Fruit fly (Drosophila melanogaster) whole organism, embryonic: ENCODE results near the gene Osi20.

Source experiments
- Adf1 ChIP-seq: fragments of 200-800 bp; sonication (Bioruptor generic); IDR thresholded peaks from 2 replicates; pipeline ENCODE4 v1.3.6; 2022; ENCODE audit warnings: missing biosample characterization, missing genetic modification characterization
- Awh ChIP-seq: fragments of 200-800 bp; sonication (Bioruptor generic); IDR thresholded peaks from 2 replicates; pipeline ENCODE4, ENCODE4 v1.3.6; 2022; ENCODE audit warnings: missing biosample characterization, missing genetic modification characterization
- BtbVII ChIP-seq: fragments of 200-800 bp; sonication (Bioruptor generic); optimal IDR thresholded peaks from 3 replicates; lab custom pipeline; 2017; ENCODE audit warnings: missing biosample characterization, mild to moderate bottlenecking, missing genetic modification characterization
- CG12391 ChIP-seq: fragments of 200-800 bp; sonication (Bioruptor generic); optimal IDR thresholded peaks from 3 replicates; lab custom pipeline; 2018; ENCODE audit warnings: missing biosample characterization, mild to moderate bottlenecking, missing genetic modification characterization, moderate library complexity
- CG14050 ChIP-seq: fragments of 200-800 bp; sonication (Bioruptor generic); IDR thresholded peaks from 3 replicates; pipeline ENCODE4 v1.3.6; 2022; ENCODE audit warnings: missing biosample characterization, missing genetic modification characterization
- CG14860 ChIP-seq: fragments of 200-800 bp; sonication (Bioruptor generic); IDR thresholded peaks from 3 replicates; pipeline ENCODE4 v1.3.6; 2022; ENCODE audit warnings: missing biosample characterization, missing genetic modification characterization; ENCODE audit not compliant: partially characterized antibody
- CG15073 ChIP-seq: fragments of 200-800 bp; sonication (Bioruptor generic); optimal IDR thresholded peaks from 2 replicates; lab custom pipeline; 2016; ENCODE audit warnings: missing biosample characterization, missing genetic modification characterization
- CG16779 ChIP-seq: fragments of 200-800 bp; sonication (Bioruptor generic); IDR thresholded peaks from 2 replicates; pipeline ENCODE4 v1.3.6; 2022; ENCODE audit warnings: missing biosample characterization, missing genetic modification characterization
- CG17829 ChIP-seq: fragments of 200-800 bp; optimal IDR thresholded peaks from 2 replicates; lab custom pipeline; 2019; ENCODE audit warnings: missing biosample characterization, mild to moderate bottlenecking, missing genetic modification characterization, moderate library complexity
- CG2120 ChIP-seq: fragments of 200-800 bp; sonication (Bioruptor generic); optimal IDR thresholded peaks from 3 replicates; lab custom pipeline; 2016; ENCODE audit warnings: missing biosample characterization, missing genetic modification characterization
- CG31224 ChIP-seq: fragments of 200-800 bp; sonication (Bioruptor generic); IDR thresholded peaks from 2 replicates; pipeline ENCODE4 v1.3.6; 2022; ENCODE audit warnings: missing biosample characterization, missing genetic modification characterization
- CG32532 ChIP-seq: fragments of 200-800 bp; sonication (Bioruptor generic); IDR thresholded peaks from 2 replicates; pipeline ENCODE4 v1.3.6; 2022; ENCODE audit warnings: missing biosample characterization, missing genetic modification characterization
- CG32767 ChIP-seq: fragments of 200-800 bp; sonication (Bioruptor generic); IDR thresholded peaks from 2 replicates; pipeline ENCODE4 v1.3.6; 2022; ENCODE audit warnings: missing biosample characterization, missing genetic modification characterization
- CG42726 ChIP-seq: fragments of 200-800 bp; sonication (Bioruptor generic); IDR thresholded peaks from 2 replicates; pipeline ENCODE4 v1.3.6; 2022; ENCODE audit warnings: missing biosample characterization, missing genetic modification characterization; ENCODE audit not compliant: partially characterized antibody
- CG4730 ChIP-seq: fragments of 200-800 bp; sonication (Bioruptor generic); IDR thresholded peaks from 2 replicates; pipeline ENCODE4 v1.3.6; 2022; ENCODE audit warnings: missing biosample characterization, missing genetic modification characterization
- CG7271 ChIP-seq: fragments of 200-800 bp; sonication (Bioruptor generic); optimal IDR thresholded peaks from 2 replicates; lab custom pipeline; 2018; ENCODE audit warnings: missing biosample characterization, mild to moderate bottlenecking, missing genetic modification characterization, moderate library complexity
- CG7786 ChIP-seq: fragments of 200-800 bp; sonication (Bioruptor generic); optimal IDR thresholded peaks from 2 replicates; lab custom pipeline; 2016; ENCODE audit warnings: missing biosample characterization, missing genetic modification characterization
- CG7839 ChIP-seq: fragments of 200-800 bp; sonication (Bioruptor generic); optimal IDR thresholded peaks from 3 replicates; lab custom pipeline; 2018; ENCODE audit warnings: missing biosample characterization, mild to moderate bottlenecking, missing genetic modification characterization, moderate library complexity
- CG9437 ChIP-seq: fragments of 200-800 bp; sonication (Bioruptor generic); optimal IDR thresholded peaks from 2 replicates; lab custom pipeline; 2018; ENCODE audit warnings: missing biosample characterization, mild to moderate bottlenecking, missing genetic modification characterization
- Doc2 ChIP-seq: fragments of 200-800 bp; sonication (Bioruptor generic); IDR thresholded peaks from 2 replicates; pipeline ENCODE4 v1.3.6; 2022; ENCODE audit warnings: missing biosample characterization, missing genetic modification characterization
- ERR ChIP-seq: fragments of 200-800 bp; sonication (Bioruptor generic); optimal IDR thresholded peaks from 2 replicates; lab custom pipeline; 2016; ENCODE audit warnings: missing biosample characterization, missing genetic modification characterization
- Gsc ChIP-seq: fragments of 200-800 bp; sonication (Bioruptor generic); IDR thresholded peaks from 2 replicates; pipeline ENCODE4 v1.3.6; 2022; ENCODE audit warnings: missing biosample characterization, missing genetic modification characterization
- HmgD ChIP-seq: fragments of 200-800 bp; sonication (Bioruptor generic); optimal IDR thresholded peaks from 3 replicates; lab custom pipeline; 2016; ENCODE audit warnings: missing biosample characterization, missing genetic modification characterization
- Kr ChIP-seq: fragments of 200-800 bp; sonication (Bioruptor generic); optimal IDR thresholded peaks from 2 replicates; lab custom pipeline; 2017; ENCODE audit warnings: missing biosample characterization, mild to moderate bottlenecking, missing genetic modification characterization
- Med ChIP-seq: fragments of 200-800 bp; sonication (Bioruptor generic); peaks from one replicate; lab custom pipeline; 2016; ENCODE audit warnings: missing biosample characterization, missing genetic modification characterization, mild to moderate bottlenecking, inconsistent platforms, moderate library complexity
- Mes4 ChIP-seq: fragments of 200-800 bp; sonication (Bioruptor generic); optimal IDR thresholded peaks from 2 replicates; lab custom pipeline; 2016; ENCODE audit warnings: missing biosample characterization, missing genetic modification characterization
- Nf-YB ChIP-seq: fragments of 200-800 bp; sonication (Bioruptor generic); optimal IDR thresholded peaks from 3 replicates; lab custom pipeline; 2019; ENCODE audit warnings: missing biosample characterization, mild to moderate bottlenecking, missing genetic modification characterization, moderate library complexity
- Oli ChIP-seq: fragments of 200-800 bp; sonication (Bioruptor generic); optimal IDR thresholded peaks from 2 replicates; lab custom pipeline; 2018; ENCODE audit warnings: missing biosample characterization, mild to moderate bottlenecking, missing genetic modification characterization, moderate library complexity
- Rfx ChIP-seq: fragments of 200-800 bp; sonication (Bioruptor generic); IDR thresholded peaks from 2 replicates; pipeline ENCODE4 v1.3.6; 2022; ENCODE audit warnings: missing biosample characterization, missing genetic modification characterization
- ac ChIP-seq: fragments of 200-800 bp; sonication (Bioruptor generic); optimal IDR thresholded peaks from 3 replicates; lab custom pipeline; 2017; ENCODE audit warnings: missing biosample characterization, mild to moderate bottlenecking, missing genetic modification characterization
- al ChIP-seq: fragments of 200-800 bp; sonication (Bioruptor generic); IDR thresholded peaks from 2 replicates; pipeline ENCODE4 v1.3.6; 2022; ENCODE audit warnings: missing biosample characterization, missing genetic modification characterization
- bcd ChIP-seq: fragments of 200-800 bp; sonication (Bioruptor generic); optimal IDR thresholded peaks from 2 replicates; lab custom pipeline; 2017; ENCODE audit warnings: missing biosample characterization, mild to moderate bottlenecking, missing genetic modification characterization
- cato ChIP-seq: fragments of 200-800 bp; sonication (Bioruptor generic); optimal IDR thresholded peaks from 2 replicates; lab custom pipeline; 2016; ENCODE audit warnings: missing biosample characterization, missing genetic modification characterization, borderline replicate concordance
- chinmo ChIP-seq: fragments of 200-800 bp; sonication (Bioruptor generic); IDR thresholded peaks from 4 replicates; pipeline ENCODE4 v1.3.6; 2022; ENCODE audit warnings: missing biosample characterization, missing genetic modification characterization; ENCODE audit not compliant: partially characterized antibody
- dmrt99B ChIP-seq: fragments of 200-800 bp; sonication (Bioruptor generic); optimal IDR thresholded peaks from 2 replicates; lab custom pipeline; 2018; ENCODE audit warnings: missing biosample characterization, mild to moderate bottlenecking, missing genetic modification characterization, moderate library complexity
- grn ChIP-seq: fragments of 200-800 bp; sonication (Bioruptor generic); optimal IDR thresholded peaks from 3 replicates; lab custom pipeline; 2017; ENCODE audit warnings: missing biosample characterization, missing genetic modification characterization
- her ChIP-seq: fragments of 200-800 bp; sonication (Bioruptor generic); optimal IDR thresholded peaks from 2 replicates; lab custom pipeline; 2016; ENCODE audit warnings: missing biosample characterization, missing genetic modification characterization
- mam ChIP-seq: fragments of 200-800 bp; sonication (Bioruptor generic); optimal IDR thresholded peaks from 3 replicates; lab custom pipeline; 2016; ENCODE audit warnings: missing biosample characterization, missing genetic modification characterization
- mld ChIP-seq: fragments of 200-800 bp; sonication (Bioruptor generic); IDR thresholded peaks from 3 replicates; pipeline ENCODE4 v1.3.6; 2022; ENCODE audit warnings: missing biosample characterization, missing genetic modification characterization; ENCODE audit not compliant: partially characterized antibody
- pho ChIP-seq: fragments of 200-800 bp; sonication (Bioruptor generic); optimal IDR thresholded peaks from 2 replicates; lab custom pipeline; 2016; ENCODE audit warnings: missing biosample characterization, missing genetic modification characterization
- phol ChIP-seq: fragments of 200-800 bp; sonication (Bioruptor generic); optimal IDR thresholded peaks from 3 replicates; lab custom pipeline; 2018; ENCODE audit warnings: missing biosample characterization, mild to moderate bottlenecking, missing genetic modification characterization, moderate library complexity
- pnt ChIP-seq: fragments of 200-800 bp; sonication (Bioruptor generic); optimal IDR thresholded peaks from 3 replicates; lab custom pipeline; 2016; ENCODE audit warnings: missing biosample characterization, missing genetic modification characterization
- sd ChIP-seq: fragments of 200-800 bp; sonication (Bioruptor generic); optimal IDR thresholded peaks from 3 replicates; lab custom pipeline; 2018; ENCODE audit warnings: missing biosample characterization, mild to moderate bottlenecking, missing genetic modification characterization, moderate library complexity
- tap ChIP-seq: fragments of 200-800 bp; optimal IDR thresholded peaks from 3 replicates; lab custom pipeline; 2019; ENCODE audit warnings: missing biosample characterization, mild to moderate bottlenecking, missing genetic modification characterization, moderate library complexity
- tx ChIP-seq: fragments of 200-800 bp; sonication (Bioruptor generic); optimal IDR thresholded peaks from 2 replicates; lab custom pipeline; 2016; ENCODE audit warnings: missing biosample characterization, missing genetic modification characterization
- unc-4 ChIP-seq: fragments of 200-800 bp; sonication (Bioruptor generic); IDR thresholded peaks from 2 replicates; pipeline ENCODE4 v1.3.6; 2022; ENCODE audit warnings: missing biosample characterization, missing genetic modification characterization; ENCODE audit not compliant: partially characterized antibody
- wek ChIP-seq: fragments of 200-800 bp; sonication (Bioruptor generic); optimal IDR thresholded peaks from 3 replicates; lab custom pipeline; 2018; ENCODE audit warnings: missing biosample characterization, mild to moderate bottlenecking, missing genetic modification characterization, moderate library complexity
- z ChIP-seq: fragments of 200-800 bp; sonication (Bioruptor generic); IDR thresholded peaks from 3 replicates; pipeline ENCODE4 v1.3.6; 2022; ENCODE audit warnings: missing biosample characterization, missing genetic modification characterization
- zen2 ChIP-seq: fragments of 200-800 bp; sonication (Bioruptor generic); IDR thresholded peaks from 3 replicates; pipeline ENCODE4 v1.3.6; 2022; ENCODE audit warnings: missing biosample characterization, missing genetic modification characterization; ENCODE audit not compliant: partially characterized antibody
- zf30C ChIP-seq: fragments of 200-800 bp; sonication (Bioruptor generic); optimal IDR thresholded peaks from 3 replicates; lab custom pipeline; 2018; ENCODE audit warnings: missing biosample characterization, mild to moderate bottlenecking, missing genetic modification characterization

The Osi20 gene

DNA sequence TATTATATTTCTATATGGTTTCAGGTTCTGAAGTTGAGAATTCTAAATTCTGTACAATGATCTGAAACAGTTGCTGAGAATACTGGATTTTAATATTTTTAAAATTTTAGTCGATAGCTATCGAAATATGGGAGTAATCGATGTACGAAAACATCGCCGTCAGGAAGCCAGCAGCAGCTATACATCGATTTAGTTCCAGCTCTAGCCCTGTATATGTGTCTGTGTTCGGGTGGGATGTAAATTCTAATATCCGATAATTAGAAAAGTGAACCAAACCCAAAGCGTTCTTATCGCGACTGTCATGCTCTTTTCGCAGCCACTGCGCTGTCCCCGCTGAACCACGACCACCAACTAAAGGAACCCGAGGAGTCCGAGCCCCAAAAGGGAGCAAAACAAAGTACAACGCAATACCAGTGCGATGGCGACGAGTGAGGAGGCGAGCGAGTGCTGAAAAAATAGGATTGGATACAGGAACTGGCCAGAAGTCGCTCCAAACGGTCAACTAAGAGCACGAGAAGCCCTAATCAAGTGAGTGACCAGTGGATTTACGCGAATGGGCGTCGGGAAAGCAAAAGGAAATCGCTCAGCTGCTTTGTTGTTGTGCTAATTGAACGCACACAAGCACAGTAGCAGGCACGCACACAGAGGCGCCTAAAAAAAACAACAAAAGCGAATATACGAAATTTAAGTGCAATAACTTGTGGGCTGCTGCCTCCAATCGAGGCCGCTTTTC is 43.0 kb downstream of the Osi20 start, which contains the start of gene gzl (continued):
- TF ChIP-seq Adf1 (GFP tag; lab: Robert Waterston, UW) (peak; percentile 30; the same call in 1 of the 2 replicates), phol (tag; lab: Kevin White, UChicago) (peak; percentile 20), Rfx (GFP tag; lab: Robert Waterston, UW) (peak; percentile 49), z (GFP tag; lab: Robert Waterston, UW) (no peak), CG14860 (GFP tag; lab: Robert Waterston, UW) (peak; percentile 96), mld (peak; percentile 94), CG16779 (GFP tag; lab: Robert Waterston, UW) (no peak), CG32532 (GFP tag; lab: Robert Waterston, UW) (0 out of 2 replicates have a peak, but pooled peaks have one; percentile 16), BtbVII (GFP tag; lab: Kevin White, UChicago) (no peak), Kr (GFP tag; lab: Kevin White, UChicago) (no peak), Gsc (GFP tag; lab: Robert Waterston, UW) (no peak), zf30C (GFP tag; lab: Kevin White, UChicago) (no peak), ERR (no peak), zen2 (GFP tag; lab: Robert Waterston, UW) (peak; percentile 97), bcd (GFP tag; lab: Kevin White, UChicago) (no peak), tx (GFP tag; lab: Kevin White, UChicago) (no peak), HmgD (no peak), CG42726 (GFP tag; lab: Robert Waterston, UW) (peak; percentile 97), dmrt99B (no peak), tap (no peak), chinmo (GFP tag; lab: Robert Waterston, UW) (peak; percentile 97), CG7271 (tag; lab: Kevin White, UChicago) (no peak), Mes4 (no peak), CG14050 (GFP tag; lab: Robert Waterston, UW) (no peak), Nf-YB (GFP tag; lab: Kevin White, UChicago) (no peak), cato (GFP tag; lab: Kevin White, UChicago) (no peak), CG7786 (no peak), mam (GFP tag; lab: Kevin White, UChicago) (no peak), Med (peak; percentile 87), CG15073 (GFP tag; lab: Kevin White, UChicago) (no peak), CG2120 (GFP tag; lab: Kevin White, UChicago) (peak; percentile 34), CG31224 (GFP tag; lab: Robert Waterston, UW) (no peak), pnt (GFP tag; lab: Kevin White, UChicago) (no peak), CG17829 (tag; lab: Kevin White, UChicago) (peak; percentile 21), sd (no peak), her (GFP tag; lab: Kevin White, UChicago) (no peak), grn (GFP tag; lab: Kevin White, UChicago) (no peak), al (no peak), CG12391 (tag; lab: Kevin White, UChicago) (no peak), wek (no peak), CG7839 (tag; lab: Kevin White, UChicago) (no peak), Doc2 (GFP tag; lab: Robert Waterston, UW) (no peak), Awh (no peak), CG4730 (GFP tag; lab: Robert Waterston, UW) (no peak), CG32767 (GFP tag; lab: Robert Waterston, UW) (no peak), CG9437 (GFP tag; lab: Kevin White, UChicago) (no peak), unc-4 (GFP tag; lab: Robert Waterston, UW) (peak; percentile 96), ac (GFP tag; lab: Kevin White, UChicago) (no peak), pho (peak; percentile 9), Oli (tag; lab: Kevin White, UChicago) (no peak)
